Fruit fly (Drosophila melanogaster) whole organism, embryonic: ENCODE data around the gene Indy.
A peak's percentile ranks its signal among the peaks of the same experiment; 100 is the strongest.

Experiments used
- Aef1 ChIP-seq: fragments of 200-800 bp; sonication (Bioruptor generic); IDR thresholded peaks from 3 replicates; pipeline ENCODE4 v1.3.6; 2022; ENCODE audit warnings: missing biosample characterization, missing genetic modification characterization
- BtbVII ChIP-seq: fragments of 200-800 bp; sonication (Bioruptor generic); optimal IDR thresholded peaks from 3 replicates; lab custom pipeline; 2017; ENCODE audit warnings: missing biosample characterization, mild to moderate bottlenecking, missing genetic modification characterization
- CG11504 ChIP-seq: fragments of 200-800 bp; sonication (Bioruptor generic); optimal IDR thresholded peaks from 3 replicates; lab custom pipeline; 2019; ENCODE audit warnings: missing biosample characterization, mild to moderate bottlenecking, missing genetic modification characterization, moderate library complexity
- CG11723 ChIP-seq: fragments of 200-800 bp; sonication (Bioruptor generic); optimal IDR thresholded peaks from 2 replicates; lab custom pipeline; 2017; ENCODE audit warnings: missing biosample characterization, mild to moderate bottlenecking, missing genetic modification characterization
- CG12071 ChIP-seq: fragments of 200-800 bp; sonication (Bioruptor generic); optimal IDR thresholded peaks from 3 replicates; lab custom pipeline; 2018; ENCODE audit warnings: missing biosample characterization, mild to moderate bottlenecking, missing genetic modification characterization
- CG12769 ChIP-seq: fragments of 200-800 bp; sonication (Bioruptor generic); optimal IDR thresholded peaks from 2 replicates; lab custom pipeline; 2019; ENCODE audit warnings: missing biosample characterization, mild to moderate bottlenecking, missing genetic modification characterization, moderate library complexity
- CG13894 ChIP-seq: fragments of 200-800 bp; sonication (Bioruptor generic); optimal IDR thresholded peaks from 3 replicates; lab custom pipeline; 2018; ENCODE audit warnings: missing biosample characterization, mild to moderate bottlenecking, missing genetic modification characterization, moderate library complexity
- CG1647 ChIP-seq: fragments of 200-800 bp; sonication (Bioruptor generic); optimal IDR thresholded peaks from 3 replicates; lab custom pipeline; 2016; ENCODE audit warnings: missing biosample characterization, missing genetic modification characterization
- CG16815 ChIP-seq: fragments of 200-800 bp; sonication (Bioruptor generic); optimal IDR thresholded peaks from 3 replicates; lab custom pipeline; 2017; ENCODE audit warnings: missing biosample characterization, mild to moderate bottlenecking, missing genetic modification characterization
- CG18599 ChIP-seq: fragments of 200-800 bp; sonication (Bioruptor generic); optimal IDR thresholded peaks from 3 replicates; lab custom pipeline; 2017; ENCODE audit warnings: missing biosample characterization, missing genetic modification characterization, mild to moderate bottlenecking, moderate library complexity, missing genetic modification reagents
- CG31224 ChIP-seq: fragments of 200-800 bp; sonication (Bioruptor generic); IDR thresholded peaks from 2 replicates; pipeline ENCODE4 v1.3.6; 2022; ENCODE audit warnings: missing biosample characterization, missing genetic modification characterization
- CG3163 ChIP-seq: fragments of 200-800 bp; sonication (Bioruptor generic); optimal IDR thresholded peaks from 3 replicates; lab custom pipeline; 2016; ENCODE audit warnings: missing biosample characterization, missing genetic modification characterization
- CG6791 ChIP-seq: fragments of 200-800 bp; sonication (Bioruptor generic); IDR thresholded peaks from 3 replicates; pipeline ENCODE4 v1.3.6; 2022; ENCODE audit warnings: missing biosample characterization, missing genetic modification characterization; ENCODE audit not compliant: partially characterized antibody
- CG6813 ChIP-seq: fragments of 200-800 bp; sonication (Bioruptor generic); optimal IDR thresholded peaks from 2 replicates; lab custom pipeline; 2017; ENCODE audit warnings: missing biosample characterization, missing genetic modification characterization, mild to moderate bottlenecking, moderate library complexity, missing genetic modification reagents
- D19A ChIP-seq: fragments of 200-800 bp; optimal IDR thresholded peaks from 3 replicates; lab custom pipeline; 2019; ENCODE audit warnings: missing biosample characterization, mild to moderate bottlenecking, missing genetic modification characterization, moderate library complexity
- Dfd ChIP-seq, 2 experiments: fragments of >200 bp; optimal IDR thresholded peaks; 2 replicates each; lab custom pipeline; 2017; ENCODE audit warnings: missing biosample characterization in 2 of 2, missing genetic modification characterization in 2 of 2
- Dp ChIP-seq: fragments of 200-800 bp; sonication (Bioruptor generic); optimal IDR thresholded peaks from 2 replicates; lab custom pipeline; 2018; ENCODE audit warnings: missing biosample characterization, mild to moderate bottlenecking, missing genetic modification characterization, moderate library complexity
- Ets97D ChIP-seq: fragments of 200-800 bp; sonication (Bioruptor generic); optimal IDR thresholded peaks from 3 replicates; lab custom pipeline; 2016; ENCODE audit warnings: missing biosample characterization, missing genetic modification characterization
- H15 ChIP-seq: fragments of 200-800 bp; sonication (Bioruptor generic); IDR thresholded peaks from 3 replicates; pipeline ENCODE4 v1.3.6; 2022; ENCODE audit warnings: missing biosample characterization, missing genetic modification characterization
- Hmr ChIP-seq: fragments of 200-800 bp; sonication (Bioruptor generic); optimal IDR thresholded peaks from 3 replicates; lab custom pipeline; 2017; ENCODE audit warnings: mild to moderate bottlenecking, missing biosample characterization, missing genetic modification reagents, missing genetic modification characterization
- Jarid2 ChIP-seq: fragments of 200-800 bp; sonication (Bioruptor generic); optimal IDR thresholded peaks from 3 replicates; lab custom pipeline; 2017; ENCODE audit warnings: mild to moderate bottlenecking, missing biosample characterization, missing genetic modification reagents, missing genetic modification characterization
- Mad ChIP-seq: fragments of 200-800 bp; sonication (Bioruptor generic); optimal IDR thresholded peaks from 2 replicates; lab custom pipeline; 2016; ENCODE audit warnings: missing biosample characterization, missing genetic modification characterization
- Med ChIP-seq: fragments of 200-800 bp; sonication (Bioruptor generic); peaks from one replicate; lab custom pipeline; 2016; ENCODE audit warnings: missing biosample characterization, missing genetic modification characterization, mild to moderate bottlenecking, inconsistent platforms, moderate library complexity
- Meics ChIP-seq: fragments of 200-800 bp; sonication (Bioruptor generic); optimal IDR thresholded peaks from 2 replicates; lab custom pipeline; 2017; ENCODE audit warnings: missing biosample characterization, mild to moderate bottlenecking, missing genetic modification characterization
- Scr ChIP-seq: fragments of 200-800 bp; sonication (Bioruptor generic); IDR thresholded peaks from 2 replicates; pipeline ENCODE4 v1.3.6; 2022; ENCODE audit warnings: missing biosample characterization, missing genetic modification characterization; ENCODE audit not compliant: partially characterized antibody
- Sox102F ChIP-seq: fragments of 200-800 bp; sonication (Bioruptor generic); optimal IDR thresholded peaks from 2 replicates; lab custom pipeline; 2018; ENCODE audit warnings: missing biosample characterization, mild to moderate bottlenecking, missing genetic modification characterization, moderate library complexity
- Stat92E ChIP-seq, 3 experiments: fragments of >200 bp in 2 of 3; fragments of 200-800 bp in 1 of 3; sonication (Bioruptor generic) in 1 of 3; optimal IDR thresholded peaks; 2 replicates each; lab custom pipeline; 2017 to 2019; ENCODE audit warnings: missing biosample characterization in 3 of 3, missing genetic modification characterization in 3 of 3, mild to moderate bottlenecking in 1 of 3, moderate library complexity in 1 of 3
- Trl ChIP-seq, 3 experiments: fragments of >200 bp in 2 of 3; fragments of 200-800 bp in 1 of 3; sonication (Bioruptor generic) in 1 of 3; optimal IDR thresholded peaks; 2 replicates in 1 of 3; 3 replicates in 2 of 3; lab custom pipeline; 2016 to 2017; ENCODE audit warnings: missing biosample characterization in 1 of 3, missing genetic modification characterization in 1 of 3
- abd-A ChIP-seq: fragments of 200-800 bp; sonication (Bioruptor generic); optimal IDR thresholded peaks from 3 replicates; lab custom pipeline; 2019; ENCODE audit warnings: missing biosample characterization, mild to moderate bottlenecking, missing genetic modification characterization, moderate library complexity
- amos ChIP-seq: fragments of 200-800 bp; sonication (Bioruptor generic); IDR thresholded peaks from 2 replicates; pipeline ENCODE4 v1.3.6; 2022; ENCODE audit warnings: missing biosample characterization, missing genetic modification characterization; ENCODE audit not compliant: partially characterized antibody
- aop ChIP-seq: fragments of 200-800 bp; sonication (Bioruptor generic); IDR thresholded peaks from 2 replicates; pipeline ENCODE4 v1.3.6; 2022; ENCODE audit warnings: missing biosample characterization, missing genetic modification characterization
- ara ChIP-seq: fragments of 200-800 bp; sonication (Bioruptor generic); IDR thresholded peaks from 2 replicates; pipeline ENCODE4 v1.3.6; 2022; ENCODE audit warnings: missing biosample characterization, missing genetic modification characterization
- cas ChIP-seq: fragments of 200-800 bp; sonication (Bioruptor generic); IDR thresholded peaks from 2 replicates; pipeline ENCODE4 v1.3.6; 2022; ENCODE audit warnings: missing biosample characterization, missing genetic modification characterization
- caup ChIP-seq: fragments of 200-800 bp; sonication (Bioruptor generic); optimal IDR thresholded peaks from 3 replicates; lab custom pipeline; 2017; ENCODE audit warnings: missing biosample characterization, mild to moderate bottlenecking, missing genetic modification characterization, moderate library complexity; ENCODE audit not compliant: severe bottlenecking
- chn ChIP-seq: fragments of 200-800 bp; sonication (Bioruptor generic); optimal IDR thresholded peaks from 2 replicates; lab custom pipeline; 2016; ENCODE audit warnings: missing biosample characterization, missing genetic modification characterization
- exex ChIP-seq: fragments of 200-800 bp; sonication (Bioruptor generic); optimal IDR thresholded peaks from 4 replicates; lab custom pipeline; 2018; ENCODE audit warnings: missing biosample characterization, mild to moderate bottlenecking, missing genetic modification characterization, moderate library complexity
- gem ChIP-seq: fragments of 200-800 bp; sonication (Bioruptor generic); optimal IDR thresholded peaks from 2 replicates; lab custom pipeline; 2019; ENCODE audit warnings: missing biosample characterization, mild to moderate bottlenecking, missing genetic modification characterization, moderate library complexity
- grn ChIP-seq: fragments of 200-800 bp; sonication (Bioruptor generic); optimal IDR thresholded peaks from 3 replicates; lab custom pipeline; 2017; ENCODE audit warnings: missing biosample characterization, missing genetic modification characterization
- h ChIP-seq: fragments of >200 bp; optimal IDR thresholded peaks from 2 replicates; lab custom pipeline; 2017
- kah ChIP-seq: fragments of 200-800 bp; sonication (Bioruptor generic); optimal IDR thresholded peaks from 2 replicates; lab custom pipeline; 2018; ENCODE audit warnings: missing biosample characterization, mild to moderate bottlenecking, missing genetic modification characterization
- org-1 ChIP-seq: fragments of 200-800 bp; sonication (Bioruptor generic); optimal IDR thresholded peaks from 2 replicates; lab custom pipeline; 2017; ENCODE audit warnings: missing biosample characterization, missing genetic modification characterization
- pnt ChIP-seq: fragments of 200-800 bp; sonication (Bioruptor generic); optimal IDR thresholded peaks from 3 replicates; lab custom pipeline; 2016; ENCODE audit warnings: missing biosample characterization, missing genetic modification characterization
- row ChIP-seq: fragments of 200-800 bp; sonication (Bioruptor generic); IDR thresholded peaks from 3 replicates; pipeline ENCODE4 v1.3.6; 2022; ENCODE audit warnings: missing biosample characterization, missing genetic modification characterization
- shn ChIP-seq: fragments of 200-800 bp; sonication (Bioruptor generic); optimal IDR thresholded peaks from 3 replicates; lab custom pipeline; 2016; ENCODE audit warnings: missing biosample characterization, missing genetic modification characterization
- sima ChIP-seq: fragments of 200-800 bp; sonication (Bioruptor generic); optimal IDR thresholded peaks from 2 replicates; lab custom pipeline; 2016; ENCODE audit warnings: missing biosample characterization, missing genetic modification characterization
- tap ChIP-seq: fragments of 200-800 bp; optimal IDR thresholded peaks from 3 replicates; lab custom pipeline; 2019; ENCODE audit warnings: missing biosample characterization, mild to moderate bottlenecking, missing genetic modification characterization, moderate library complexity
- unpg ChIP-seq: fragments of 200-800 bp; sonication (Bioruptor generic); optimal IDR thresholded peaks from 3 replicates; lab custom pipeline; 2018; ENCODE audit warnings: missing biosample characterization, mild to moderate bottlenecking, missing genetic modification characterization, moderate library complexity
- vnd ChIP-seq: fragments of 200-800 bp; sonication (Bioruptor generic); IDR thresholded peaks from 3 replicates; pipeline ENCODE4 v1.3.6; 2022; ENCODE audit warnings: missing biosample characterization, missing genetic modification characterization; ENCODE audit not compliant: partially characterized antibody
- zf30C ChIP-seq: fragments of 200-800 bp; sonication (Bioruptor generic); optimal IDR thresholded peaks from 3 replicates; lab custom pipeline; 2018; ENCODE audit warnings: missing biosample characterization, mild to moderate bottlenecking, missing genetic modification characterization

Indy gene

dm6 chr3L:18846272-18846741 lies 240 bp upstream of the Indy start (continued):
- TF ChIP-seq aop (GFP tag; lab: Robert Waterston, UW) (no peak), sima (GFP tag; lab: Kevin White, UChicago) (no peak), CG16815 (GFP tag; lab: Kevin White, UChicago) (no peak), row (GFP tag; lab: Robert Waterston, UW) (peak; percentile 30; the same call in 1 of the 3 replicates), CG12071 (peak; percentile 3), CG1647 (GFP tag; lab: Kevin White, UChicago) (no peak), Dfd (GFP tag; optimal IDR thresholded peaks at IDR 0.05; lab: Kevin White, UChicago) (no peak), ara (no peak), Dp (GFP tag; lab: Kevin White, UChicago) (no peak), caup (no peak), shn (GFP tag; lab: Kevin White, UChicago) (no peak), CG12769 (tag; lab: Kevin White, UChicago) (peak; percentile 35), h (lab: Kevin White, UChicago) (no peak), abd-A (tag; lab: Kevin White, UChicago) (peak; percentile 13), kah (GFP tag; lab: Kevin White, UChicago) (peak; percentile 22), unpg (no peak), Hmr (peak; percentile 28), chn (GFP tag; lab: Kevin White, UChicago) (no peak), CG11723 (GFP tag; lab: Kevin White, UChicago) (no peak), Aef1 (no peak), exex (tag; lab: Kevin White, UChicago) (peak; percentile 12), H15 (GFP tag; lab: Robert Waterston, UW) (no peak), CG13894 (tag; lab: Kevin White, UChicago) (peak; percentile 42), tap (tag; lab: Kevin White, UChicago) (peak; percentile 10), BtbVII (GFP tag; lab: Kevin White, UChicago) (peak; percentile 28), gem (peak; percentile 2), amos (GFP tag; lab: Robert Waterston, UW) (peak; percentile 19; the same call in 1 of the 2 replicates), CG18599 (peak; percentile 14), D19A (tag; lab: Kevin White, UChicago) (peak; percentile 2), Sox102F (no peak), Stat92E (GFP tag; optimal IDR thresholded peaks at IDR 0.05; lab: Kevin White, UChicago) (no peak), Jarid2 (GFP tag; lab: Kevin White, UChicago) (peak; percentile 0), Scr (peak; percentile 36; the same call in 1 of the 2 replicates), CG3163 (GFP tag; lab: Kevin White, UChicago) (peak; percentile 56), pnt (no peak), org-1 (GFP tag; lab: Kevin White, UChicago) (no peak), Mad (no peak), zf30C (GFP tag; lab: Kevin White, UChicago) (peak; percentile 7), cas (GFP tag; lab: Robert Waterston, UW) (no peak), CG11504 (peak; percentile 14), vnd (peak; percentile 28; the same call in 1 of the 3 replicates), grn (peak; percentile 2), Ets97D (GFP tag; lab: Kevin White, UChicago) (no peak), CG31224 (GFP tag; lab: Robert Waterston, UW) (no peak), Trl (optimal IDR thresholded peaks at IDR 0.05; lab: Kevin White, UChicago) (peak; percentile 78 to 96), Trl (GFP tag; optimal IDR thresholded peaks at IDR 0.05; lab: Kevin White, UChicago) (no peak), CG6791 (0 out of 3 replicates have a peak, but pooled peaks have one; percentile 23), Meics (GFP tag; lab: Kevin White, UChicago) (peak; percentile 27), Med (peak; percentile 11), CG6813 (GFP tag; lab: Kevin White, UChicago) (peak; percentile 53)
